Worm (Caenorhabditis elegans) whole organism, L4 larva: ENCODE data around the gene str-226.
A peak's percentile ranks its signal among the peaks of the same experiment; 100 is the strongest.

Experiments
- aly-2 ChIP-seq: sonication (generic microtip); optimal IDR thresholded peaks from 2 replicates; lab custom pipeline; 2018; ENCODE audit warnings: missing biosample characterization, missing genetic modification characterization
- ceh-44 ChIP-seq: fragments of 200-800 bp; sonication (Bioruptor generic); IDR thresholded peaks from 2 replicates; pipeline ENCODE4 v1.3.6; 2022; ENCODE audit warnings: missing genetic modification reagents, missing genetic modification characterization, missing compliant biosample characterization
- lin-13 ChIP-seq: fragments of 150-350 bp; optimal IDR thresholded peaks from 2 replicates; lab custom pipeline; 2014; ENCODE audit warnings: missing biosample characterization, missing genetic modification reagents, missing genetic modification characterization
- lin-15B ChIP-seq: fragments of 150-350 bp; sonication (generic microtip); optimal IDR thresholded peaks from 3 replicates; lab custom pipeline; 2014; ENCODE audit warnings: missing biosample characterization, missing genetic modification characterization
- lin-39 ChIP-seq: fragments of 150-350 bp; optimal IDR thresholded peaks from 2 replicates; lab custom pipeline; 2014; ENCODE audit warnings: missing biosample characterization, missing genetic modification reagents, missing genetic modification characterization
- madf-5 ChIP-seq, 2 experiments: fragments of 200-800 bp; sonication (Bioruptor generic); IDR thresholded peaks; 2 replicates each; pipeline ENCODE4 v1.3.6; 2022; ENCODE audit warnings: missing compliant biosample characterization in 2 of 2, missing genetic modification characterization in 2 of 2
- nhr-237 ChIP-seq: sonication (generic microtip); optimal IDR thresholded peaks from 2 replicates; lab custom pipeline; 2017; ENCODE audit warnings: missing biosample characterization, missing genetic modification characterization
- nhr-25 ChIP-seq: sonication (generic microtip); optimal IDR thresholded peaks from 2 replicates; lab custom pipeline; 2017; ENCODE audit warnings: missing genetic modification characterization, mild to moderate bottlenecking, missing compliant biosample characterization, antibody characterized with exemption, moderate library complexity, borderline replicate concordance; ENCODE audit not compliant: insufficient read depth
- nhr-28 ChIP-seq: fragments of 150-350 bp; optimal IDR thresholded peaks from 2 replicates; lab custom pipeline; 2014; ENCODE audit warnings: missing biosample characterization, missing genetic modification characterization
- nhr-41 ChIP-seq: fragments of 200-800 bp; sonication (Bioruptor generic); IDR thresholded peaks from 2 replicates; pipeline ENCODE4 v1.3.6; 2022; ENCODE audit warnings: missing genetic modification reagents, missing genetic modification characterization, missing compliant biosample characterization
- skn-1 ChIP-seq: fragments of 150-350 bp; optimal IDR thresholded peaks from 2 replicates; lab custom pipeline; 2014; ENCODE audit warnings: missing biosample characterization, missing genetic modification characterization
- unc-39 ChIP-seq: sonication (generic microtip); optimal IDR thresholded peaks from 2 replicates; lab custom pipeline; 2017; ENCODE audit warnings: missing biosample characterization, missing genetic modification characterization

DNA sequence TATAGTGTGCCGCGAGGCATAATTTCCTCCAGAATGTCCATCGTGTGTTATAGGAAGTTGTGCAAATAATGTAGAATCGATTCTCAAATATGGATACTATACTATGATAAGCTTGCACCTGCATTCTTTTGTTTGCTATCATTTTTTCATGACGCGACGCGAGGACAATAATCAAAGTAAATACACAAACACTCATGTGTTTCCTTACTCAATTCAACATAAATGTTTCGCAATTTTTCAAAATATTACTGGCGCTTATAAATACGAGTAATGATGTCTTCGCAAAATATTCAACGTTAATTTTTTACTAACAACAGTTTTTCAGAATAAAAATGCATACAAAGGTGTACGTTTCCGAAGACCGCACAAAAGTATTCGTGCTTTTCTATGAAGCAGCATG is 10.8 kb downstream of the str-226 start, which contains the start of gene irg-1:
- TF ChIP-seq unc-39 (tag; lab: Kevin White, UChicago) (no peak), skn-1 (no peak), aly-2 (tag; lab: Kevin White, UChicago) (no peak), nhr-41 (GFP tag; lab: Robert Waterston, UW) (no peak), nhr-25 (tag; lab: Kevin White, UChicago) (no peak), lin-13 (GFP tag; lab: Kevin White, UChicago) (no peak), nhr-28 (tag; lab: Kevin White, UChicago) (peak; percentile 54), nhr-237 (tag; lab: Kevin White, UChicago) (no peak), ceh-44 (GFP tag; lab: Robert Waterston, UW) (no peak), lin-15B (no peak), lin-39 (tag; lab: Kevin White, UChicago) (no peak), madf-5 (GFP tag; IDR thresholded peaks at IDR 0.05; lab: Robert Waterston, UW) (no peak)
